Worm (Caenorhabditis elegans) whole organism, L4 larva: ENCODE measurements around the gene C54D10.10.

ENCODE experiments used
- R02D3.7 ChIP-seq: fragments of 150-350 bp; sonication (generic microtip); optimal IDR thresholded peaks from 3 replicates; lab custom pipeline; 2014; ENCODE audit warnings: missing biosample characterization, missing genetic modification characterization
- Y105C5A.15 ChIP-seq: fragments of 200-800 bp; sonication (Bioruptor generic); IDR thresholded peaks from 2 replicates; pipeline ENCODE4 v1.3.6; 2022; ENCODE audit warnings: missing genetic modification characterization, missing compliant biosample characterization
- Y75B8A.6 ChIP-seq: fragments of 200-800 bp; sonication (Bioruptor generic); IDR thresholded peaks from 2 replicates; pipeline ENCODE4 v1.3.6; 2022; ENCODE audit warnings: missing genetic modification reagents, missing genetic modification characterization, missing compliant biosample characterization
- ZK337.2 ChIP-seq: fragments of 200-800 bp; sonication (Bioruptor generic); IDR thresholded peaks from 2 replicates; pipeline ENCODE4 v1.3.6; 2022; ENCODE audit warnings: missing genetic modification reagents, missing genetic modification characterization, missing compliant biosample characterization
- ama-1 ChIP-seq: fragments of 150-350 bp; optimal IDR thresholded peaks from 2 replicates; lab custom pipeline; 2014; ENCODE audit warnings: inconsistent platforms, mixed read lengths
- attf-4 ChIP-seq: sonication (generic microtip); optimal IDR thresholded peaks from 3 replicates; lab custom pipeline; 2017; ENCODE audit warnings: missing biosample characterization, missing genetic modification characterization
- ceh-28 ChIP-seq: fragments of 150-350 bp; optimal IDR thresholded peaks from 2 replicates; lab custom pipeline; 2014; ENCODE audit warnings: missing biosample characterization, missing genetic modification reagents, missing genetic modification characterization
- ceh-32 ChIP-seq: sonication (generic microtip); optimal IDR thresholded peaks from 2 replicates; lab custom pipeline; 2016; ENCODE audit warnings: mild to moderate bottlenecking, missing genetic modification characterization, missing compliant biosample characterization; ENCODE audit not compliant: poor library complexity
- daf-12 ChIP-seq: fragments of 150-350 bp; optimal IDR thresholded peaks from 2 replicates; lab custom pipeline; 2014; ENCODE audit warnings: missing biosample characterization, missing genetic modification reagents, missing genetic modification characterization
- daf-16 ChIP-seq, 3 experiments: sonication (generic microtip); optimal IDR thresholded peaks; 2 replicates each; lab custom pipeline; 2016 to 2017; ENCODE audit warnings: missing genetic modification characterization in 3 of 3, missing genetic modification reagents in 3 of 3, mild to moderate bottlenecking in 2 of 3, missing compliant biosample characterization in 2 of 3, missing biosample characterization in 1 of 3, moderate library complexity in 1 of 3
- dmd-9 ChIP-seq: fragments of 200-800 bp; sonication (Bioruptor generic); IDR thresholded peaks from 2 replicates; pipeline ENCODE4 v1.3.6; 2022; ENCODE audit warnings: missing genetic modification reagents, missing genetic modification characterization, missing compliant biosample characterization
- egl-27 ChIP-seq: sonication (generic microtip); optimal IDR thresholded peaks from 3 replicates; lab custom pipeline; 2017; ENCODE audit warnings: missing biosample characterization, missing genetic modification reagents, missing genetic modification characterization
- egl-43 ChIP-seq: fragments of 200-800 bp; sonication (Bioruptor generic); IDR thresholded peaks from 2 replicates; pipeline ENCODE4 v1.3.6; 2022; ENCODE audit warnings: missing genetic modification reagents, missing genetic modification characterization, missing compliant biosample characterization
- gei-8 ChIP-seq: fragments of 200-800 bp; sonication (Bioruptor generic); optimal IDR thresholded peaks from 2 replicates; lab custom pipeline; 2018; ENCODE audit warnings: mild to moderate bottlenecking, missing genetic modification characterization, missing compliant biosample characterization
- hlh-30 ChIP-seq: sonication (generic microtip); optimal IDR thresholded peaks from 2 replicates; lab custom pipeline; 2017; ENCODE audit warnings: antibody characterized with exemption, mild to moderate bottlenecking, missing genetic modification characterization, missing compliant biosample characterization; ENCODE audit not compliant: insufficient read depth
- hmg-1.1 ChIP-seq: fragments of 200-800 bp; sonication (Bioruptor generic); IDR thresholded peaks from 2 replicates; pipeline ENCODE4 v1.3.6; 2022; ENCODE audit warnings: missing genetic modification reagents, missing genetic modification characterization, missing compliant biosample characterization
- lin-13 ChIP-seq: fragments of 150-350 bp; optimal IDR thresholded peaks from 2 replicates; lab custom pipeline; 2014; ENCODE audit warnings: missing biosample characterization, missing genetic modification reagents, missing genetic modification characterization
- lin-29 ChIP-seq: fragments of 200-800 bp; sonication (Bioruptor generic); IDR thresholded peaks from 2 replicates; pipeline ENCODE4 v1.3.6; 2022; ENCODE audit warnings: missing genetic modification reagents, missing genetic modification characterization, missing compliant biosample characterization
- mdt-29 ChIP-seq: fragments of 200-800 bp; sonication (Bioruptor generic); IDR thresholded peaks from 2 replicates; pipeline ENCODE4 v1.3.6; 2022; ENCODE audit warnings: missing genetic modification reagents, missing genetic modification characterization, missing compliant biosample characterization
- nhr-25 ChIP-seq: sonication (generic microtip); optimal IDR thresholded peaks from 2 replicates; lab custom pipeline; 2017; ENCODE audit warnings: missing genetic modification characterization, mild to moderate bottlenecking, missing compliant biosample characterization, antibody characterized with exemption, moderate library complexity, borderline replicate concordance; ENCODE audit not compliant: insufficient read depth
- nhr-28 ChIP-seq: fragments of 150-350 bp; optimal IDR thresholded peaks from 2 replicates; lab custom pipeline; 2014; ENCODE audit warnings: missing biosample characterization, missing genetic modification characterization
- nhr-42 ChIP-seq: fragments of 200-800 bp; sonication (Bioruptor generic); IDR thresholded peaks from 2 replicates; pipeline ENCODE4 v1.3.6; 2022; ENCODE audit warnings: missing genetic modification characterization, missing compliant biosample characterization
- nhr-6 ChIP-seq: fragments of 150-350 bp; optimal IDR thresholded peaks from 2 replicates; lab custom pipeline; 2014; ENCODE audit warnings: missing biosample characterization, missing genetic modification characterization
- nhr-76 ChIP-seq: fragments of 150-350 bp; optimal IDR thresholded peaks from 2 replicates; lab custom pipeline; 2014; ENCODE audit warnings: missing biosample characterization, missing genetic modification characterization
- pha-4 ChIP-seq, 2 experiments: fragments of 150-350 bp in 1 of 2; fragments of 200-800 bp in 1 of 2; sonication (Bioruptor generic) in 1 of 2; IDR thresholded peaks in 1 of 2; optimal IDR thresholded peaks in 1 of 2; 2 replicates each; pipeline versions ENCODE4 v1.3.6 to Lab custom; 2014 to 2022; ENCODE audit warnings: missing genetic modification characterization in 2 of 2, missing genetic modification reagents in 2 of 2, missing biosample characterization in 1 of 2, missing compliant biosample characterization in 1 of 2
- sdz-12 ChIP-seq: fragments of 200-800 bp; sonication (Bioruptor generic); optimal IDR thresholded peaks from 2 replicates; lab custom pipeline; 2018; ENCODE audit warnings: mild to moderate bottlenecking, missing genetic modification characterization, missing compliant biosample characterization
- set-16 ChIP-seq: fragments of 200-800 bp; sonication (Bioruptor generic); IDR thresholded peaks from 2 replicates; pipeline ENCODE4 v1.3.6; 2022; ENCODE audit warnings: missing genetic modification reagents, missing genetic modification characterization, missing compliant biosample characterization
- snpc-1.2 ChIP-seq: fragments of 200-800 bp; sonication (Bioruptor generic); IDR thresholded peaks from 2 replicates; pipeline ENCODE4 v1.3.6; 2022; ENCODE audit warnings: missing genetic modification reagents, missing genetic modification characterization, missing compliant biosample characterization
- zag-1 ChIP-seq: fragments of 150-350 bp; optimal IDR thresholded peaks from 2 replicates; lab custom pipeline; 2014; ENCODE audit warnings: missing biosample characterization, missing genetic modification characterization
- zfp-2 ChIP-seq: sonication (generic microtip); optimal IDR thresholded peaks from 2 replicates; lab custom pipeline; 2016; ENCODE audit warnings: mild to moderate bottlenecking, missing genetic modification characterization, missing compliant biosample characterization
- zip-11 ChIP-seq: fragments of 200-800 bp; sonication (Bioruptor generic); IDR thresholded peaks from 2 replicates; pipeline ENCODE4 v1.3.6; 2022; ENCODE audit warnings: missing genetic modification characterization, missing compliant biosample characterization
- zip-2 ChIP-seq: fragments of 150-350 bp; optimal IDR thresholded peaks from 2 replicates; lab custom pipeline; 2014; ENCODE audit warnings: missing biosample characterization, missing genetic modification characterization
- ztf-7 ChIP-seq: fragments of 150-350 bp; optimal IDR thresholded peaks from 2 replicates; lab custom pipeline; 2014; ENCODE audit warnings: missing biosample characterization, missing genetic modification characterization

C54D10.10 gene

DNA sequence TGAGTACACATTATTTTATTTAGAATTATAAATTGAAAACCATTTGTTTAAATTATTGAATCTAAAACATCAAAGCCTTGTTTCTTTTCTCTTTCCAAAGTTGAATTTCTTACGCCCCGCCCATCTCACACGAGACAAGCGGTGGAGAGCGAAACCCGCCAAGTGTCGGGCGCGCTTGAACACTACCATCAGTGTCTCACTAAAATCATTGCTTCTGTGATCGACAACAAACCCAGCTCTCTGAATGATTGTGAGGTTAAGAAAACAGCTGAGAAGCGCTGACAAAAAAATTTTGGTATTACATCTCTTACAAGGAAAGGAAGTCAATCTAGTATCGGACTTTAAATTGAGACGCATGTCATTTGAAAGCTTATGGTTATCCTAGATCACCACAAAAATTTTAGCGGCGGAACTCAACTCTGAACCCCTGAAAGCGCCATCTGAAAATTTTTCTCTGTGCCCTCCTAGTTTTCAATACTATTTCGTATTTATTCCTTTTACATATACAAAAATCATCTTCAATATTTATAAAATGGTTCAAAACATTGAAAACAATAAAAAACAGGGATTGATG is 41.4 kb upstream of the C54D10.10 start (continued):
- TF ChIP-seq zfp-2 (no peak), nhr-28 (tag; lab: Kevin White, UChicago) (peak; percentile 30), nhr-25 (no peak), dmd-9 (GFP tag; lab: Robert Waterston, UW) (no peak), sdz-12 (no peak), zag-1 (tag; lab: Kevin White, UChicago) (no peak), egl-43 (GFP tag; lab: Robert Waterston, UW) (peak; percentile 76; the same call in 1 of the 2 replicates), nhr-42 (GFP tag; lab: Robert Waterston, UW) (peak; percentile 75), R02D3.7 (tag; lab: Kevin White, UChicago) (no peak), lin-13 (GFP tag; lab: Kevin White, UChicago) (peak; percentile 74), egl-27 (no peak), ztf-7 (tag; lab: Kevin White, UChicago) (peak; percentile 52), zip-2 (tag; lab: Kevin White, UChicago) (peak; percentile 16), lin-29 (GFP tag; lab: Robert Waterston, UW) (no peak), zip-11 (GFP tag; lab: Robert Waterston, UW) (0 out of 2 replicates have a peak, but pooled peaks have one; percentile 43), ceh-28 (no peak), ama-1 (lab: Kevin White, UChicago) (peak; percentile 68), nhr-76 (tag; lab: Kevin White, UChicago) (no peak), set-16 (GFP tag; lab: Robert Waterston, UW) (no peak), daf-12 (tag; lab: Kevin White, UChicago) (no peak), ZK337.2 (GFP tag; lab: Robert Waterston, UW) (0 out of 2 replicates have a peak, but pooled peaks have one; percentile 3), attf-4 (no peak), hmg-1.1 (GFP tag; lab: Robert Waterston, UW) (peak; percentile 63; the same call in 1 of the 2 replicates), Y75B8A.6 (GFP tag; lab: Robert Waterston, UW) (no peak), Y105C5A.15 (GFP tag; lab: Robert Waterston, UW) (no peak)

ce11 chrV:12488002-12488401 is 38.2 kb upstream of the C54D10.10 start:
- peak; percentile 33 for TF ChIP-seq hlh-30
- TF ChIP-seq nhr-6, result peak; percentile 48
- peak in 1 of 2 experiments; percentile 74 for TF ChIP-seq daf-16 (GFP tag; optimal IDR thresholded peaks at IDR 0.05; lab: Kevin White, UChicago)
- no peak for TF ChIP-seq daf-16 (tag; optimal IDR thresholded peaks at IDR 0.05; lab: Kevin White, UChicago)
- no peak for TF ChIP-seq gei-8 (GFP tag; lab: Kevin White, UChicago)

DNA sequence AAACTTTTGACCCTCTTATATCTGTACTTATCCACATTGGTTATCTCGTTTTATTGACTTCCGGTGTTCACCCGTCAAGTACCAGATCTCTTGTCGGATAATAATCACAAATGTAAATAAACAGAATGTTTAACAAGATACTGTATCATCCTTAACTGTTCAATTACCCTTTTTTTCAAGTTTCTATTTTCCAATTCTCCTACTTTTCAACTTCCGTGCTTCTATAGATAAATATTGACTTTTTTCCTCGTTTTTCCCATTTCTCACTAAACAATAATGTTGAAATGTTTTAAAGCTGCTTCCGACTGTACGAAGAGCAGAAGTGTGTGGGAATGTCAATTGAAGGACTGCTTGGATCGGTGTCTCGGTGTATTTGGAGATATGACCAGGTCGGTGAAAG is 37.1 kb upstream of the C54D10.10 start, which contains the start of gene inx-11:
Gene inx-11 (plus strand): TSS at position 301 of the 400 bp plus-strand sequence.
- no peak for TF ChIP-seq zfp-2
- TF ChIP-seq pha-4 (GFP tag; IDR thresholded peaks at IDR 0.05; lab: Robert Waterston, UW), result no peak
- TF ChIP-seq pha-4 (tag; optimal IDR thresholded peaks at IDR 0.05; lab: Kevin White, UChicago), result peak; percentile 19

DNA sequence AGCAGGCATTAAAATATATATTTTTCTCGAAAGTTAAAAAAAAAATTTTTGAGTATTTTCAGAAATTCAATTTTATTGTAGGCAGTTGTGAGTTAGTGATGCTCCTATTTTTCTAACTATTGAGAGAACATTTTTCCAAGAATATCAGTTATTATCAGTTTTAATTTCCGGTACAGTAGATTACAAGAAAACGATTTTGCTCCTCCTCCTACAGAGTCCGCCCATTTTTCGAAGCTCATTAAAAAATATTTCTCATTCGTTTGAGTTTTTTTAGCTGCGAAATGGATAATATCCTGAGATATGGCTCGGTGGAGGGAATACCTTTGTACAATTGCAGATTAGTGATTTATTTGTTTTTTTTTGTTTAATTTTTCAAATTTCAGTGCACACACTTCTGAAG is 34.8 kb upstream of the C54D10.10 start, which contains the start of gene srt-39:
Gene srt-39 (plus strand): TSS at position 301 of the 400 bp plus-strand sequence.
- TF ChIP-seq mdt-29 (GFP tag; lab: Robert Waterston, UW) (0 out of 2 replicates have a peak, but pooled peaks have one; percentile 16), snpc-1.2 (GFP tag; lab: Robert Waterston, UW) (no peak), ceh-32 (tag; lab: Kevin White, UChicago) (no peak)
